Fruit fly (Drosophila melanogaster): ENCODE measurements around the gene Smyd3.

The Smyd3 gene

DNA sequence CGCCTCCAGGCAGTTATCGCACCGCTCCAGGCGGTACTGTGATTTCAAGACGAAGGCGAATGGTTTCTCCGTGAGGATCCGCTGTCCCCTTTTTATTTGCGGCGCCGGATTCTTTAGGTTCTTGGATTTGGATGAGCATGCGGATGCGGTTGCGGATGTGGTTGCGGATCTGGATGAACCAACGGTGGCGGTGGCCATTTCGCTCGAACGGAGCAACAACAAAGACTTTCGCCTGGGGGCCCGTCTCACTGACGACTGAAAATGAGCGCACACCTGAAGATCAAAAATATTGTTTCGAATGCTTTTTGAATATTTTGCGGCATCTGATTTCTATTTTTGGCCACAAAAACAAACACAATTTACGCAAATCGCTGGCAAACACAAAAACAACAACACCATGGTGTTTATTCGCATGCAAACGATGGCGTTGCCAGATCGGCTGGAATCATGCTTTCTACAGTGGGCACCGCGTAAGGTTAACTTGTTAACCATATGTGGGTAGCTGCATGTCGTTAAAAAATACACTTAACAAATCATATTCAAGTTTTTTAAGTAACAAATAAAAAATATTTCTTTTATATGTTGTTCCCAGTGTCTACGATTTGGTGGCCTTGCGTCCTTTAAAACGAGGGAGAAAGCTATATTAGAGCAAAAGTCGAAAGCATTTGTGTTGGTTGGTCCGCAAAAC lies at the start of gene Smyd3 (continued):
- TF ChIP-seq trem (tag; optimal IDR thresholded peaks at IDR 0.05) (peak; percentile 56), unc-4 (GFP tag; IDR thresholded peaks at IDR 0.05; ENCODE audit: partially characterized antibody) (0 out of 2 replicates have a peak, but pooled peaks have one; percentile 12), D19A (tag; optimal IDR thresholded peaks at IDR 0.05) (no peak), Sry-δ (GFP tag; optimal IDR thresholded peaks at IDR 0.05) (peak; percentile 39), D (optimal IDR thresholded peaks at IDR 0.05) (no peak), D (GFP tag; optimal IDR thresholded peaks at IDR 0.05) (no peak), prd (optimal IDR thresholded peaks at IDR 0.05) (no peak), prd (GFP tag; IDR thresholded peaks at IDR 0.05) (peak; percentile 86), Awh (GFP tag; IDR thresholded peaks at IDR 0.05) (peak; percentile 82), MTF-1 (GFP tag; optimal IDR thresholded peaks at IDR 0.05; ENCODE audit: borderline replicate concordance) (peak; percentile 37), Drgx (GFP tag; IDR thresholded peaks at IDR 0.05) (peak; percentile 86), CG13624 (GFP tag; optimal IDR thresholded peaks at IDR 0.05) (peak; percentile 84), her (GFP tag; optimal IDR thresholded peaks at IDR 0.05) (peak; percentile 67), GATAe (GFP tag; conservative IDR thresholded peaks at IDR 0.05) (no peak), CG7745 (tag; optimal IDR thresholded peaks at IDR 0.05) (no peak), nerfin-1 (tag; optimal IDR thresholded peaks at IDR 0.05) (peak; percentile 29), Fer2 (tag; optimal IDR thresholded peaks at IDR 0.05) (peak; percentile 6), sens-2 (GFP tag; IDR thresholded peaks at IDR 0.05) (peak; percentile 60; the same call in 1 of the 2 replicates), dmrt11E (tag; optimal IDR thresholded peaks at IDR 0.05) (peak; percentile 58), CG18011 (GFP tag; optimal IDR thresholded peaks at IDR 0.05) (peak; percentile 71), Gsc (GFP tag; IDR thresholded peaks at IDR 0.05) (no peak), en (GFP tag; optimal IDR thresholded peaks at IDR 0.05) (peak; percentile 58), CG6654 (GFP tag; optimal IDR thresholded peaks at IDR 0.05) (peak; percentile 32), Hr39 (optimal IDR thresholded peaks at IDR 0.05) (no peak), CG12942 (GFP tag; optimal IDR thresholded peaks at IDR 0.05) (peak; percentile 72), lov (optimal IDR thresholded peaks at IDR 0.05) (no peak), lov (GFP tag; IDR thresholded peaks at IDR 0.05) (peak; percentile 79; the same call in 2 of the 3 replicates), Bdp1 (GFP tag; optimal IDR thresholded peaks at IDR 0.05) (peak; percentile 74), CG31388 (GFP tag; optimal IDR thresholded peaks at IDR 0.05) (peak; percentile 59), CG3838 (GFP tag; optimal IDR thresholded peaks at IDR 0.05) (peak; percentile 50), Nf-YA (GFP tag; IDR thresholded peaks at IDR 0.05) (peak; percentile 72), Hr3 (GFP tag; optimal IDR thresholded peaks at IDR 0.05) (peak; percentile 72), fu2 (GFP tag; optimal IDR thresholded peaks at IDR 0.05) (peak; percentile 71), sima (GFP tag; optimal IDR thresholded peaks at IDR 0.05) (no peak), CG9437 (GFP tag; optimal IDR thresholded peaks at IDR 0.05) (peak; percentile 26), CG7987 (GFP tag; optimal IDR thresholded peaks at IDR 0.05) (peak; percentile 58), Hand (GFP tag; optimal IDR thresholded peaks at IDR 0.05) (peak; percentile 30), Max (GFP tag; optimal IDR thresholded peaks at IDR 0.05) (peak; percentile 80), bowl (GFP tag; IDR thresholded peaks at IDR 0.05) (peak; percentile 62; the same call in 1 of the 2 replicates), chif (GFP tag; optimal IDR thresholded peaks at IDR 0.05) (peak in 1 of 2 experiments; percentile 74), CG1647 (GFP tag; optimal IDR thresholded peaks at IDR 0.05) (peak; percentile 63), CG8478 (optimal IDR thresholded peaks at IDR 0.05) (no peak), Fer1 (GFP tag; optimal IDR thresholded peaks at IDR 0.05) (peak; percentile 77), C15 (GFP tag; IDR thresholded peaks at IDR 0.05) (peak; percentile 64; the same call in 1 of the 3 replicates), gsb (GFP tag; IDR thresholded peaks at IDR 0.05) (peak; percentile 52; the same call in 1 of the 2 replicates), CG10274 (GFP tag; optimal IDR thresholded peaks at IDR 0.05) (no peak), CG6272 (GFP tag; IDR thresholded peaks at IDR 0.05) (peak; percentile 75), HHEX (GFP tag; optimal IDR thresholded peaks at IDR 0.05) (peak; percentile 71), MESR4 (GFP tag; optimal IDR thresholded peaks at IDR 0.05) (peak; percentile 68), ind (GFP tag; optimal IDR thresholded peaks at IDR 0.05) (peak; percentile 84), Jarid2 (GFP tag; optimal IDR thresholded peaks at IDR 0.05) (no peak)
